Worm (Caenorhabditis elegans): ENCODE data around the gene srx-17.

Gene srx-17

ce11 chrV:13837173-13837572 lies 3.8 kb upstream of the srx-17 start, which contains the start of gene srx-128:
Gene srx-128 (plus strand): TSS chrV:13837473.
- no peak for TF ChIP-seq drap-1 (GFP tag; optimal IDR thresholded peaks at IDR 0.05)
- no peak for TF ChIP-seq nhr-28 (tag; optimal IDR thresholded peaks at IDR 0.05)
- no peak for TF ChIP-seq flh-1 (GFP tag; optimal IDR thresholded peaks at IDR 0.05)
- no peak for TF ChIP-seq blmp-1 (tag; optimal IDR thresholded peaks at IDR 0.05)
- TF ChIP-seq nhr-76 (tag; optimal IDR thresholded peaks at IDR 0.05): no peak
- TF ChIP-seq ceh-83 (GFP tag; optimal IDR thresholded peaks at IDR 0.05): no peak
- no peak for TF ChIP-seq M03D4.4 (tag; optimal IDR thresholded peaks at IDR 0.05)
- TF ChIP-seq mab-5 (tag; optimal IDR thresholded peaks at IDR 0.05): no peak
- TF ChIP-seq nhr-2 (tag; optimal IDR thresholded peaks at IDR 0.05): no peak
- TF ChIP-seq ceh-43 (GFP tag; optimal IDR thresholded peaks at IDR 0.05): no peak
- TF ChIP-seq tbx-8 (GFP tag; optimal IDR thresholded peaks at IDR 0.05): no peak
- TF ChIP-seq unc-62 (GFP tag; optimal IDR thresholded peaks at IDR 0.05): no peak
- TF ChIP-seq ces-1 (GFP tag; optimal IDR thresholded peaks at IDR 0.05): no peak
- no peak for TF ChIP-seq lin-13 (tag; optimal IDR thresholded peaks at IDR 0.05)
- no peak for TF ChIP-seq bed-3 (GFP tag; optimal IDR thresholded peaks at IDR 0.05)

ce11 chrV:13839433-13839832 lies 1.6 kb upstream of the srx-17 start, which contains the start of gene F55B12.10:
Gene F55B12.10 (plus strand): TSS chrV:13839733.
- TF ChIP-seq sem-2 (GFP tag; optimal IDR thresholded peaks at IDR 0.05) (no peak), drap-1 (GFP tag; optimal IDR thresholded peaks at IDR 0.05) (no peak), snpc-4 (tag; optimal IDR thresholded peaks at IDR 0.05) (no peak), lin-13 (tag; optimal IDR thresholded peaks at IDR 0.05) (no peak), ztf-11 (tag; optimal IDR thresholded peaks at IDR 0.05) (no peak), elt-3 (tag; optimal IDR thresholded peaks at IDR 0.05) (no peak), ceh-83 (GFP tag; optimal IDR thresholded peaks at IDR 0.05) (no peak), ces-1 (GFP tag; optimal IDR thresholded peaks at IDR 0.05) (no peak), tbx-8 (GFP tag; optimal IDR thresholded peaks at IDR 0.05) (no peak), lin-32 (GFP tag; optimal IDR thresholded peaks at IDR 0.05) (no peak), bed-3 (GFP tag; optimal IDR thresholded peaks at IDR 0.05) (no peak)

- TF ChIP-seq mls-2 (tag; optimal IDR thresholded peaks at IDR 0.05) (no peak), tbx-8 (GFP tag; optimal IDR thresholded peaks at IDR 0.05) (no peak), nhr-2 (tag; optimal IDR thresholded peaks at IDR 0.05) (no peak)
These were observed 2.1 kb downstream of the srx-17 start, which contains the start of gene srx-130 for ce11 chrV:13843147-13843546. Gene srx-130 (plus strand): TSS chrV:13843447.

- TF ChIP-seq elt-1 (tag; optimal IDR thresholded peaks at IDR 0.05; ENCODE audit: borderline replicate concordance, insufficient read depth) (no peak), ztf-11 (tag; optimal IDR thresholded peaks at IDR 0.05) (no peak), M03D4.4 (tag; optimal IDR thresholded peaks at IDR 0.05) (no peak), snpc-4 (tag; optimal IDR thresholded peaks at IDR 0.05) (no peak), unc-62 (GFP tag; optimal IDR thresholded peaks at IDR 0.05) (no peak), tbx-8 (GFP tag; optimal IDR thresholded peaks at IDR 0.05) (no peak), unc-120 (tag; optimal IDR thresholded peaks at IDR 0.05; ENCODE audit: poor library complexity, severe bottlenecking) (no peak), ces-1 (GFP tag; optimal IDR thresholded peaks at IDR 0.05) (no peak), ceh-43 (GFP tag; optimal IDR thresholded peaks at IDR 0.05) (no peak), elt-3 (tag; optimal IDR thresholded peaks at IDR 0.05) (no peak), nhr-237 (tag; optimal IDR thresholded peaks at IDR 0.05) (no peak), mep-1 (tag; optimal IDR thresholded peaks at IDR 0.05) (no peak), drap-1 (GFP tag; optimal IDR thresholded peaks at IDR 0.05) (no peak), sem-2 (GFP tag; optimal IDR thresholded peaks at IDR 0.05) (no peak), lin-32 (GFP tag; optimal IDR thresholded peaks at IDR 0.05) (no peak)
These were observed 4.1 kb downstream of the srx-17 start, which contains the start of gene srx-131 for ce11 chrV:13845136-13845535. Gene srx-131 (plus strand): TSS chrV:13845436.

DNA sequence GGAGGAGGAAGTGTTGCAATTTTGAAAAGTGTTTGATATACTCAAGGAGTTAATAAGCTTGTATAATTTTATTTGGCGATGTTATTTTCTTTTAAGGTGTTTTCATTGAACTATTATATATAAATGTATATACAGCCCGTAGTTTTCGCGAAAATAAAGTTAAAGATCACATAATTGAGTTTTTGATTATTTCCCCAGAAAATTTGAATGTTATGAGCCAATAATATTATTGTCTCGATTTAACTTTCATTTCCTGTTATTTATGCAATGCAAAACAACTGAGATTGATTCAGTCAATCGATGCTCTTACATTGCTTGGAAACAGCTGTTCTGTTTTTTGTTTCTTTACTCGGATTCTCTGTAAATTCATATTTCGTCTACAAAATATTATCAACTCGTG lies 7.4 kb downstream of the srx-17 start, which contains the start of gene srx-133:
Gene srx-133 (plus strand): TSS at position 301 of the 400 bp plus-strand sequence.
- TF ChIP-seq nhr-12 (tag; optimal IDR thresholded peaks at IDR 0.05): no peak
- no peak for TF ChIP-seq ceh-39 (tag; optimal IDR thresholded peaks at IDR 0.05)
- TF ChIP-seq sptf-1 (tag; optimal IDR thresholded peaks at IDR 0.05): no peak
- no peak for TF ChIP-seq ceh-43 (GFP tag; optimal IDR thresholded peaks at IDR 0.05)
- TF ChIP-seq mab-5 (tag; optimal IDR thresholded peaks at IDR 0.05): no peak
- no peak for TF ChIP-seq ham-2 (GFP tag; optimal IDR thresholded peaks at IDR 0.05)
- no peak for TF ChIP-seq cnd-1 (tag; optimal IDR thresholded peaks at IDR 0.05)
- TF ChIP-seq unc-39 (tag; optimal IDR thresholded peaks at IDR 0.05): no peak
- no peak for TF ChIP-seq unc-62 (GFP tag; optimal IDR thresholded peaks at IDR 0.05)
- no peak for TF ChIP-seq pha-4 (tag; optimal IDR thresholded peaks at IDR 0.05)
- TF ChIP-seq lsy-2 (tag; optimal IDR thresholded peaks at IDR 0.05): no peak
- no peak for TF ChIP-seq nhr-28 (tag; optimal IDR thresholded peaks at IDR 0.05)
- TF ChIP-seq tbx-8 (GFP tag; optimal IDR thresholded peaks at IDR 0.05): no peak
- no peak for TF ChIP-seq nhr-237 (tag; optimal IDR thresholded peaks at IDR 0.05)
- no peak for TF ChIP-seq nhr-2 (tag; optimal IDR thresholded peaks at IDR 0.05)
- TF ChIP-seq lin-32 (GFP tag; optimal IDR thresholded peaks at IDR 0.05): no peak
- TF ChIP-seq drap-1 (GFP tag; optimal IDR thresholded peaks at IDR 0.05): no peak
- no peak for TF ChIP-seq blmp-1 (tag; optimal IDR thresholded peaks at IDR 0.05)
- no peak for TF ChIP-seq ces-1 (GFP tag; optimal IDR thresholded peaks at IDR 0.05)
